Worm (Caenorhabditis elegans) whole organism, L4 larva: ENCODE measurements around the gene cng-1.

Experiments used
- F44E2.7 ChIP-seq: fragments of 200-800 bp; sonication (Bioruptor generic); IDR thresholded peaks from 2 replicates; pipeline ENCODE4 v2.1.2; 2022; ENCODE audit warnings: missing genetic modification characterization, missing compliant biosample characterization
- hlh-11 ChIP-seq: fragments of 200-800 bp; sonication (Bioruptor generic); optimal IDR thresholded peaks from 2 replicates; lab custom pipeline; 2018; ENCODE audit warnings: mild to moderate bottlenecking, missing genetic modification characterization, missing compliant biosample characterization
- jun-1 ChIP-seq: fragments of 150-350 bp; optimal IDR thresholded peaks from 2 replicates; lab custom pipeline; 2014; ENCODE audit warnings: missing biosample characterization, missing genetic modification reagents, missing genetic modification characterization
- lin-38 ChIP-seq: fragments of 200-800 bp; sonication (Bioruptor generic); IDR thresholded peaks from 2 replicates; pipeline ENCODE4 v1.3.6; 2022; ENCODE audit warnings: missing genetic modification reagents, missing genetic modification characterization, missing compliant biosample characterization
- snpc-4 ChIP-seq: fragments of 150-350 bp; optimal IDR thresholded peaks from 2 replicates; lab custom pipeline; 2014; ENCODE audit warnings: missing biosample characterization, missing genetic modification characterization
- unc-62 ChIP-seq, 3 experiments: fragments of 150-350 bp in 1 of 3; sonication (generic microtip); optimal IDR thresholded peaks in 2 of 3; peaks in 1 of 3; 1 replicate in 1 of 3; 2 replicates in 2 of 3; lab custom pipeline; 2014 to 2017; ENCODE audit warnings: missing biosample characterization in 3 of 3, missing genetic modification characterization in 3 of 3, missing genetic modification reagents in 3 of 3, missing genotype in 1 of 3
- zag-1 ChIP-seq: fragments of 150-350 bp; optimal IDR thresholded peaks from 2 replicates; lab custom pipeline; 2014; ENCODE audit warnings: missing biosample characterization, missing genetic modification characterization

ce11 chrV:15068378-15068777 is 37.1 kb upstream of the cng-1 start, which contains the start of gene dnj-3:
- TF ChIP-seq snpc-4 (tag; lab: Kevin White, UChicago) (no peak), unc-62 (GFP tag; optimal IDR thresholded peaks at IDR 0.05 in 1 of 2; lab: Kevin White, UChicago) (no peak), unc-62 (tag; optimal IDR thresholded peaks at IDR 0.05; lab: Kevin White, UChicago) (no peak), hlh-11 (tag; lab: Kevin White, UChicago) (no peak), zag-1 (tag; lab: Kevin White, UChicago) (no peak), jun-1 (tag; lab: Kevin White, UChicago) (no peak), F44E2.7 (no peak), lin-38 (no peak)
